Worm (Caenorhabditis elegans): ENCODE data around the gene srt-20.

- TF ChIP-seq him-1 (tag; optimal IDR thresholded peaks at IDR 0.05) = no peak
- TF ChIP-seq dao-5 (tag; optimal IDR thresholded peaks at IDR 0.05) = no peak
Measured at ce11 chrV:4241555-4241954, 37.1 kb downstream of the srt-20 start.

All from whole organism, L4/young adult.